Worm (Caenorhabditis elegans) whole organism, mixed stage, embryonic: ENCODE measurements around the gene K01D12.10.

Experiments used
- bed-3 ChIP-seq: fragments of 200-800 bp; sonication (Bioruptor generic); optimal IDR thresholded peaks from 3 replicates; lab custom pipeline; 2018; ENCODE audit warnings: mild to moderate bottlenecking, missing genetic modification characterization, moderate library complexity, missing compliant biosample characterization
- blmp-1 ChIP-seq: fragments of 150-350 bp; optimal IDR thresholded peaks from 2 replicates; lab custom pipeline; 2014; ENCODE audit warnings: missing biosample characterization, missing genetic modification characterization
- ceh-39 ChIP-seq: fragments of 150-350 bp; optimal IDR thresholded peaks from 2 replicates; lab custom pipeline; 2014; ENCODE audit warnings: missing biosample characterization, missing genetic modification characterization
- elt-3 ChIP-seq: fragments of 150-350 bp; optimal IDR thresholded peaks from 2 replicates; lab custom pipeline; 2014; ENCODE audit warnings: missing biosample characterization, missing genetic modification characterization
- lin-13 ChIP-seq: fragments of 150-350 bp; optimal IDR thresholded peaks from 2 replicates; lab custom pipeline; 2014; ENCODE audit warnings: missing biosample characterization, missing genetic modification characterization
- mls-2 ChIP-seq: sonication (generic microtip); optimal IDR thresholded peaks from 2 replicates; lab custom pipeline; 2016; ENCODE audit warnings: mild to moderate bottlenecking, missing genetic modification characterization, moderate library complexity, missing compliant biosample characterization
- nhr-237 ChIP-seq: fragments of 150-350 bp; optimal IDR thresholded peaks from 2 replicates; lab custom pipeline; 2014; ENCODE audit warnings: missing biosample characterization, missing genetic modification characterization
- nhr-76 ChIP-seq: sonication (generic microtip); optimal IDR thresholded peaks from 2 replicates; lab custom pipeline; 2017; ENCODE audit warnings: missing biosample characterization, missing genetic modification characterization
- pha-4 ChIP-seq: fragments of 150-350 bp; optimal IDR thresholded peaks from 2 replicates; lab custom pipeline; 2018; ENCODE audit warnings: missing biosample characterization, missing genetic modification reagents, missing genetic modification characterization
- sem-2 ChIP-seq: fragments of 200-800 bp; sonication (Bioruptor generic); optimal IDR thresholded peaks from 2 replicates; lab custom pipeline; 2018; ENCODE audit warnings: mild to moderate bottlenecking, missing genetic modification characterization, missing compliant biosample characterization
- snpc-4 ChIP-seq: fragments of 150-350 bp; optimal IDR thresholded peaks from 2 replicates; lab custom pipeline; 2014; ENCODE audit warnings: missing biosample characterization, missing genetic modification characterization
- tbx-8 ChIP-seq: fragments of 200-800 bp; sonication (Bioruptor generic); optimal IDR thresholded peaks from 2 replicates; lab custom pipeline; 2018; ENCODE audit warnings: mild to moderate bottlenecking, missing genetic modification characterization, moderate library complexity, missing compliant biosample characterization
- unc-62 ChIP-seq: fragments of 150-350 bp; optimal IDR thresholded peaks from 2 replicates; lab custom pipeline; 2014; ENCODE audit warnings: missing biosample characterization, missing genetic modification reagents, missing genetic modification characterization

DNA sequence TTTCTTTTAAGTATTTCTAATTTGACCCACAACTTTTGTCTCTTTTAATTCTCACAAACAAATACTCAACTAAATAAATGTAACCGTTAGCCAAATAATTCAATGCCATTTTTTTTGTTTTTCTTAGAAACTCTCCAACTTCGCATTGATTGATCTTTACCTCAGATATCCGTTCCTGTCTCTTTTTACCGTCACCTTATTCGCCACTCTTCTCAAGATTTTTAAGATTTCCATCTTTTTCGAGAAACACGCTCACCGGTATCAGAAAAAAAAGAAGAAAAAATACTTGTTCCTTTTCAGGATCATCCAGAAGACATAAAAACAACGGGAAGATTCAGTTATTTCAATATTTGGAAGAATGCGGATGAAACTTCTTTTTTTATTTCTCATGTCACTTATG is 47.7 kb upstream of the K01D12.10 start, which contains the start of gene F23H12.5:
- TF ChIP-seq bed-3 (GFP tag; lab: Kevin White, UChicago) (no peak), mls-2 (tag; lab: Kevin White, UChicago) (no peak), blmp-1 (no peak), ceh-39 (no peak), pha-4 (tag; lab: Kevin White, UChicago) (no peak), elt-3 (tag; lab: Kevin White, UChicago) (no peak), tbx-8 (GFP tag; lab: Kevin White, UChicago) (no peak), nhr-76 (tag; lab: Kevin White, UChicago) (no peak), sem-2 (no peak), unc-62 (no peak), nhr-237 (no peak), lin-13 (tag; lab: Kevin White, UChicago) (no peak), snpc-4 (tag; lab: Kevin White, UChicago) (no peak)
